Worm (Caenorhabditis elegans) whole organism, L3 larva: ENCODE data around the gene F22F4.4.

Experiments used
- ama-1 ChIP-seq: fragments of 150-350 bp; optimal IDR thresholded peaks from 2 replicates; lab custom pipeline; 2018
- ceh-82 ChIP-seq: fragments of 150-350 bp; optimal IDR thresholded peaks from 2 replicates; lab custom pipeline; 2014; ENCODE audit warnings: missing biosample characterization, missing genetic modification characterization
- nhr-77 ChIP-seq: fragments of 150-350 bp; optimal IDR thresholded peaks from 2 replicates; lab custom pipeline; 2014; ENCODE audit warnings: missing biosample characterization, missing genetic modification characterization

- TF ChIP-seq nhr-77 = no peak
- no peak for TF ChIP-seq ceh-82 (tag; lab: Kevin White, UChicago)
- TF ChIP-seq ama-1 (lab: Kevin White, UChicago) = no peak
Measured at ce11 chrX:5999103-5999554, 2.2 kb downstream of the F22F4.4 start, which contains the start of gene F22F4.9.
